Fruit fly (Drosophila melanogaster) whole organism, embryonic: Measurements from ENCODE around the gene CG11951.

ENCODE experiments used
- CG17568 ChIP-seq: fragments of 200-800 bp; sonication (Bioruptor generic); optimal IDR thresholded peaks from 2 replicates; lab custom pipeline; 2018; ENCODE audit warnings: missing biosample characterization, mild to moderate bottlenecking, missing genetic modification characterization, moderate library complexity
- CG6689 ChIP-seq: fragments of 200-800 bp; sonication (Bioruptor generic); IDR thresholded peaks from 2 replicates; pipeline ENCODE4 v1.3.6; 2022; ENCODE audit warnings: missing biosample characterization, missing genetic modification characterization
- CoRest ChIP-seq: fragments of 200-800 bp; sonication (Bioruptor generic); optimal IDR thresholded peaks from 3 replicates; lab custom pipeline; 2018; ENCODE audit warnings: missing biosample characterization, mild to moderate bottlenecking, missing genetic modification characterization, moderate library complexity
- Optix ChIP-seq: fragments of 200-800 bp; sonication (Bioruptor generic); IDR thresholded peaks from 3 replicates; pipeline ENCODE4 v1.3.6; 2022; ENCODE audit warnings: missing biosample characterization, missing genetic modification characterization
- Ssrp ChIP-seq: fragments of 200-800 bp; sonication (Bioruptor generic); optimal IDR thresholded peaks from 2 replicates; lab custom pipeline; 2018; ENCODE audit warnings: missing biosample characterization, mild to moderate bottlenecking, missing genetic modification characterization, moderate library complexity
- cas ChIP-seq: fragments of 200-800 bp; sonication (Bioruptor generic); IDR thresholded peaks from 2 replicates; pipeline ENCODE4 v1.3.6; 2022; ENCODE audit warnings: missing biosample characterization, missing genetic modification characterization
- h ChIP-seq: fragments of >200 bp; optimal IDR thresholded peaks from 2 replicates; lab custom pipeline; 2017
- sim ChIP-seq: fragments of 200-800 bp; sonication (Bioruptor generic); IDR thresholded peaks from 2 replicates; pipeline ENCODE4 v1.3.6; 2022; ENCODE audit warnings: missing biosample characterization, missing genetic modification characterization
- stwl ChIP-seq: fragments of 200-800 bp; sonication (Bioruptor generic); optimal IDR thresholded peaks from 3 replicates; lab custom pipeline; 2018; ENCODE audit warnings: missing biosample characterization, mild to moderate bottlenecking, missing genetic modification characterization, moderate library complexity
- tin ChIP-seq: fragments of 200-800 bp; sonication (Bioruptor generic); optimal IDR thresholded peaks from 3 replicates; lab custom pipeline; 2016; ENCODE audit warnings: missing biosample characterization, missing genetic modification characterization

- no peak for TF ChIP-seq Optix
- TF ChIP-seq cas (GFP tag; lab: Robert Waterston, UW): no peak
- no peak for TF ChIP-seq sim
- no peak for TF ChIP-seq Ssrp
- TF ChIP-seq CG17568 (GFP tag; lab: Kevin White, UChicago): no peak
- TF ChIP-seq h (lab: Kevin White, UChicago): no peak
- TF ChIP-seq tin (GFP tag; lab: Kevin White, UChicago): no peak
- TF ChIP-seq CoRest: no peak
- TF ChIP-seq stwl: no peak
- no peak for TF ChIP-seq CG6689 (GFP tag; lab: Robert Waterston, UW)
Measured at dm6 chr3R:29268062-29268461, 29.5 kb upstream of the CG11951 start.
